Worm (Caenorhabditis elegans): ENCODE data around the gene fbxa-174.

DNA sequence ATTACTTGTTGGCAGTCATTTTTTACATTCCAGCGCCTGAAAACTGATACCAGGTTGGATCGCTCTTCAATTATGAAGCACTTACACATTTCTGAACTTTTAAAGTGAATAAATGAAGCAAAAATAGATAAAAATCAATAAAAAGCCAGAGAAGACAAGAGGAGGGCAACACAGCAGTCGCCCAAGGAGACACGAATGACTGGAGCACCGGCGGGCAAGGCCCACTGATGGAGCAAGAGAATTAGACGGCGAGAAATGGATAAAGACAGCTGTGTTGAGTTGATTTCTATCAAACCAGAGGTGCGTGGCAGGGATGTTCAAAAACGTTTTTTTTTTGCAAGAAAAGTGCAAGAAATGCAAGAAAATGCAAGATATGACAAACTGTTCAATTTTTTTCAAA is 19.0 kb downstream of the fbxa-174 start:
- TF ChIP-seq snpc-4 (tag; optimal IDR thresholded peaks at IDR 0.05) (no peak), aly-2 (tag; optimal IDR thresholded peaks at IDR 0.05) (no peak), nhr-67 (tag; optimal IDR thresholded peaks at IDR 0.05) (no peak)
